Fruit fly (Drosophila melanogaster) whole organism, prepupa: ENCODE results near the gene Alg2.

Source experiments
- Blimp-1 ChIP-seq: fragments of 200-800 bp; sonication (Bioruptor generic); optimal IDR thresholded peaks from 3 replicates; lab custom pipeline; 2017; ENCODE audit warnings: missing biosample characterization, missing genetic modification characterization, mild to moderate bottlenecking, moderate library complexity, missing genetic modification reagents
- CG10631 ChIP-seq: fragments of 200-800 bp; sonication (Bioruptor generic); optimal IDR thresholded peaks from 2 replicates; lab custom pipeline; 2016; ENCODE audit warnings: missing biosample characterization, missing genetic modification characterization
- CG10669 ChIP-seq: fragments of 200-800 bp; sonication (Bioruptor generic); optimal IDR thresholded peaks from 3 replicates; lab custom pipeline; 2018; ENCODE audit warnings: missing biosample characterization, mild to moderate bottlenecking, missing genetic modification characterization, moderate library complexity
- CG11762 ChIP-seq: fragments of 200-800 bp; sonication (Bioruptor generic); optimal IDR thresholded peaks from 3 replicates; lab custom pipeline; 2016; ENCODE audit warnings: missing biosample characterization, missing genetic modification characterization; ENCODE audit not compliant: insufficient read depth
- CG11902 ChIP-seq: fragments of 200-800 bp; sonication (Bioruptor generic); optimal IDR thresholded peaks from 3 replicates; lab custom pipeline; 2016; ENCODE audit warnings: missing biosample characterization, missing genetic modification characterization
- CG15336 ChIP-seq: fragments of 200-800 bp; sonication (Bioruptor generic); IDR thresholded peaks from 2 replicates; pipeline ENCODE4 v1.3.6; 2022; ENCODE audit warnings: missing biosample characterization, missing genetic modification characterization
- CG1621 ChIP-seq: fragments of 200-800 bp; sonication (Bioruptor generic); optimal IDR thresholded peaks from 3 replicates; lab custom pipeline; 2018; ENCODE audit warnings: missing biosample characterization, mild to moderate bottlenecking, missing genetic modification characterization
- CG16779 ChIP-seq: fragments of 200-800 bp; sonication (Bioruptor generic); optimal IDR thresholded peaks from 3 replicates; lab custom pipeline; 2017; ENCODE audit warnings: missing biosample characterization, mild to moderate bottlenecking, missing genetic modification characterization
- CG3032 ChIP-seq: fragments of 200-800 bp; optimal IDR thresholded peaks from 2 replicates; lab custom pipeline; 2019; ENCODE audit warnings: missing biosample characterization, mild to moderate bottlenecking, missing genetic modification characterization, moderate library complexity
- CG31627 ChIP-seq: fragments of 200-800 bp; sonication (Bioruptor generic); optimal IDR thresholded peaks from 3 replicates; lab custom pipeline; 2016; ENCODE audit warnings: missing biosample characterization, missing genetic modification characterization
- CG32006 ChIP-seq: fragments of 200-800 bp; sonication (Bioruptor generic); optimal IDR thresholded peaks from 3 replicates; lab custom pipeline; 2017; ENCODE audit warnings: missing biosample characterization, mild to moderate bottlenecking, missing genetic modification characterization
- CG3919 ChIP-seq: fragments of 200-800 bp; sonication (Bioruptor generic); optimal IDR thresholded peaks from 3 replicates; lab custom pipeline; 2016; ENCODE audit warnings: missing biosample characterization, missing genetic modification characterization
- CG6163 ChIP-seq: fragments of 200-800 bp; sonication (Bioruptor generic); IDR thresholded peaks from 3 replicates; pipeline ENCODE4 v1.3.6; 2022; ENCODE audit warnings: missing biosample characterization, missing genetic modification characterization
- CG6792 ChIP-seq: fragments of 200-800 bp; sonication (Bioruptor generic); optimal IDR thresholded peaks from 3 replicates; lab custom pipeline; 2016; ENCODE audit warnings: missing biosample characterization, missing genetic modification characterization
- CG6854 ChIP-seq: fragments of 200-800 bp; sonication (Bioruptor generic); optimal IDR thresholded peaks from 2 replicates; lab custom pipeline; 2017; ENCODE audit warnings: missing biosample characterization, mild to moderate bottlenecking, missing genetic modification characterization
- CG8119 ChIP-seq: fragments of 200-800 bp; sonication (Bioruptor generic); IDR thresholded peaks from 3 replicates; pipeline ENCODE4 v1.3.6; 2022; ENCODE audit warnings: missing biosample characterization, missing genetic modification characterization
- CG8632 ChIP-seq: fragments of 200-800 bp; sonication (Bioruptor generic); optimal IDR thresholded peaks from 3 replicates; lab custom pipeline; 2016; ENCODE audit warnings: missing biosample characterization, missing genetic modification characterization
- CG9139 ChIP-seq: fragments of 200-800 bp; sonication (Bioruptor generic); optimal IDR thresholded peaks from 3 replicates; lab custom pipeline; 2017; ENCODE audit warnings: missing biosample characterization, mild to moderate bottlenecking, missing genetic modification characterization
- Eip75B ChIP-seq: fragments of 200-800 bp; sonication (Bioruptor generic); optimal IDR thresholded peaks from 3 replicates; lab custom pipeline; 2016; ENCODE audit warnings: missing biosample characterization, missing genetic modification characterization
- Ets21C ChIP-seq: fragments of 200-800 bp; sonication (Bioruptor generic); optimal IDR thresholded peaks from 3 replicates; lab custom pipeline; 2016; ENCODE audit warnings: missing biosample characterization, missing genetic modification characterization
- Gug ChIP-seq: fragments of 200-800 bp; sonication (Bioruptor generic); IDR thresholded peaks from 2 replicates; pipeline ENCODE4 v1.3.6; 2022; ENCODE audit warnings: missing biosample characterization, missing genetic modification characterization
- Hr38 ChIP-seq: sonication (Bioruptor generic); optimal IDR thresholded peaks from 2 replicates; lab custom pipeline; 2016; ENCODE audit warnings: missing biosample characterization, missing genetic modification characterization
- Hr4 ChIP-seq: fragments of 200-800 bp; sonication (Bioruptor generic); optimal IDR thresholded peaks from 3 replicates; lab custom pipeline; 2016; ENCODE audit warnings: missing biosample characterization, missing genetic modification characterization
- Lpt ChIP-seq: fragments of 200-800 bp; sonication (Bioruptor generic); optimal IDR thresholded peaks from 3 replicates; lab custom pipeline; 2016; ENCODE audit warnings: missing biosample characterization, missing genetic modification characterization
- Met ChIP-seq: fragments of 200-800 bp; sonication (Bioruptor generic); optimal IDR thresholded peaks from 3 replicates; lab custom pipeline; 2016; ENCODE audit warnings: missing biosample characterization, missing genetic modification characterization
- Smox ChIP-seq: fragments of 200-800 bp; sonication (Bioruptor generic); optimal IDR thresholded peaks from 3 replicates; lab custom pipeline; 2016; ENCODE audit warnings: missing biosample characterization, missing genetic modification characterization
- Sox15 ChIP-seq: fragments of 200-800 bp; sonication (Bioruptor generic); optimal IDR thresholded peaks from 3 replicates; lab custom pipeline; 2016; ENCODE audit warnings: missing biosample characterization, missing genetic modification characterization
- achi ChIP-seq: fragments of 200-800 bp; sonication (Bioruptor generic); optimal IDR thresholded peaks from 3 replicates; lab custom pipeline; 2016; ENCODE audit warnings: missing biosample characterization, missing genetic modification characterization
- acj6 ChIP-seq: fragments of 200-800 bp; sonication (Bioruptor generic); optimal IDR thresholded peaks from 3 replicates; lab custom pipeline; 2016; ENCODE audit warnings: missing biosample characterization, missing genetic modification characterization
- cyc ChIP-seq: fragments of 200-800 bp; sonication (Bioruptor generic); optimal IDR thresholded peaks from 3 replicates; lab custom pipeline; 2016; ENCODE audit warnings: missing biosample characterization, missing genetic modification characterization
- dac ChIP-seq: fragments of 200-800 bp; sonication (Bioruptor generic); optimal IDR thresholded peaks from 2 replicates; lab custom pipeline; 2017; ENCODE audit warnings: missing biosample characterization, mild to moderate bottlenecking, missing genetic modification characterization
- dsx ChIP-seq: fragments of 200-800 bp; optimal IDR thresholded peaks from 3 replicates; lab custom pipeline; 2019; ENCODE audit warnings: missing biosample characterization, mild to moderate bottlenecking, missing genetic modification characterization, moderate library complexity; ENCODE audit not compliant: poor library complexity, severe bottlenecking
- eg ChIP-seq: fragments of 200-800 bp; sonication (Bioruptor generic); IDR thresholded peaks from 3 replicates; pipeline ENCODE4 v1.3.6; 2022; ENCODE audit warnings: missing biosample characterization, missing genetic modification characterization
- esn ChIP-seq: fragments of 200-800 bp; sonication (Bioruptor generic); optimal IDR thresholded peaks from 2 replicates; lab custom pipeline; 2016; ENCODE audit warnings: missing biosample characterization, mild to moderate bottlenecking, missing genetic modification characterization, moderate library complexity
- fd59A ChIP-seq: fragments of 200-800 bp; sonication (Bioruptor generic); optimal IDR thresholded peaks from 2 replicates; lab custom pipeline; 2017; ENCODE audit warnings: missing biosample characterization, mild to moderate bottlenecking, missing genetic modification characterization, missing genetic modification reagents
- fd85E ChIP-seq: fragments of 200-800 bp; sonication (Bioruptor generic); optimal IDR thresholded peaks from 3 replicates; lab custom pipeline; 2016; ENCODE audit warnings: missing biosample characterization, missing genetic modification characterization
- net ChIP-seq: fragments of 200-800 bp; sonication (Bioruptor generic); optimal IDR thresholded peaks from 3 replicates; lab custom pipeline; 2016; ENCODE audit warnings: missing biosample characterization, missing genetic modification characterization
- salr ChIP-seq, 2 experiments: fragments of 200-800 bp; sonication (Bioruptor generic); optimal IDR thresholded peaks; 3 replicates each; lab custom pipeline; 2016 to 2018; ENCODE audit warnings: missing biosample characterization in 2 of 2, missing genetic modification characterization in 2 of 2, mild to moderate bottlenecking in 1 of 2
- spab ChIP-seq: fragments of 200-800 bp; sonication (Bioruptor generic); optimal IDR thresholded peaks from 2 replicates; lab custom pipeline; 2017; ENCODE audit warnings: missing biosample characterization, mild to moderate bottlenecking, missing genetic modification characterization, missing genetic modification reagents
- ss ChIP-seq, 2 experiments: fragments of 200-800 bp; sonication (Bioruptor generic); optimal IDR thresholded peaks; 2 replicates in 1 of 2; 3 replicates in 1 of 2; lab custom pipeline; 2017 to 2018; ENCODE audit warnings: mild to moderate bottlenecking in 2 of 2, missing biosample characterization in 2 of 2, missing genetic modification characterization in 2 of 2, moderate library complexity in 1 of 2
- svp ChIP-seq: fragments of 200-800 bp; sonication (Bioruptor generic); peaks from one replicate; lab custom pipeline; 2016; ENCODE audit warnings: missing biosample characterization, missing genetic modification characterization
- topi ChIP-seq: fragments of 200-800 bp; sonication (Bioruptor generic); optimal IDR thresholded peaks from 3 replicates; lab custom pipeline; 2016; ENCODE audit warnings: missing biosample characterization, missing genetic modification characterization
- vri ChIP-seq: fragments of 200-800 bp; sonication (Bioruptor generic); optimal IDR thresholded peaks from 3 replicates; lab custom pipeline; 2016; ENCODE audit warnings: missing biosample characterization, mild to moderate bottlenecking, missing genetic modification characterization

Alg2 gene

dm6 chr3L:3148125-3149059 is 4.8 kb downstream of the Alg2 start, which contains the start of the genes Usp5 and BtbVII (continued):
- TF ChIP-seq dac (GFP tag; lab: Kevin White, UChicago): no peak
- peak; percentile 68 for TF ChIP-seq Met
- peak; percentile 39 for TF ChIP-seq CG3032 (tag; lab: Kevin White, UChicago)
- TF ChIP-seq CG15336 (GFP tag; lab: Robert Waterston, UW): 0 out of 2 replicates have a peak, but pooled peaks have one; percentile 14
- TF ChIP-seq CG10669 (GFP tag; lab: Kevin White, UChicago): no peak
- peak; percentile 36; the same call in 1 of the 3 replicates for TF ChIP-seq CG8119 (GFP tag; lab: Robert Waterston, UW)
- no peak for TF ChIP-seq fd85E (GFP tag; lab: Kevin White, UChicago)
- peak; percentile 81 for TF ChIP-seq svp
- peak; percentile 18 for TF ChIP-seq CG1621 (tag; lab: Kevin White, UChicago)
- peak; percentile 53 for TF ChIP-seq Gug (GFP tag; lab: Robert Waterston, UW)
- peak; percentile 72 for TF ChIP-seq esn (GFP tag; lab: Kevin White, UChicago)
- peak; percentile 52 for TF ChIP-seq achi (GFP tag; lab: Kevin White, UChicago)
- no peak for TF ChIP-seq CG6854 (GFP tag; lab: Kevin White, UChicago)
- peak; percentile 6 for TF ChIP-seq Sox15 (GFP tag; lab: Kevin White, UChicago)
- TF ChIP-seq CG6792: peak; percentile 48
- no peak for TF ChIP-seq Blimp-1
- TF ChIP-seq CG10631 (GFP tag; lab: Kevin White, UChicago): no peak
- peak in 1 of 2 experiments; percentile 12 for TF ChIP-seq salr (GFP tag; optimal IDR thresholded peaks at IDR 0.05; lab: Kevin White, UChicago)
- peak; percentile 31 for TF ChIP-seq cyc
- peak in 1 of 2 experiments; percentile 66 for TF ChIP-seq ss (GFP tag; optimal IDR thresholded peaks at IDR 0.05; lab: Kevin White, UChicago)
- peak; percentile 17 for TF ChIP-seq dsx (GFP tag; lab: Kevin White, UChicago)
- no peak for TF ChIP-seq CG11902 (GFP tag; lab: Kevin White, UChicago)
- peak; percentile 49 for TF ChIP-seq topi (GFP tag; lab: Kevin White, UChicago)
- TF ChIP-seq acj6 (GFP tag; lab: Kevin White, UChicago): peak; percentile 70
- TF ChIP-seq Eip75B (GFP tag; lab: Kevin White, UChicago): peak; percentile 62
- peak; percentile 43 for TF ChIP-seq CG3919
- peak; percentile 51 for TF ChIP-seq net (GFP tag; lab: Kevin White, UChicago)
- TF ChIP-seq eg (GFP tag; lab: Robert Waterston, UW): 0 out of 3 replicates have a peak, but pooled peaks have one; percentile 10

dm6 chr3L:3149060-3149872 is 5.7 kb downstream of the Alg2 start:
- TF ChIP-seq CG9139 (GFP tag; lab: Kevin White, UChicago): no peak
- TF ChIP-seq Eip75B (GFP tag; lab: Kevin White, UChicago): no peak
- no peak for TF ChIP-seq CG11762 (GFP tag; lab: Kevin White, UChicago)
- no peak for TF ChIP-seq Hr4 (GFP tag; lab: Kevin White, UChicago)
- no peak for TF ChIP-seq fd59A
- TF ChIP-seq Gug (GFP tag; lab: Robert Waterston, UW): no peak
- TF ChIP-seq CG6163 (GFP tag; lab: Robert Waterston, UW): peak; percentile 10; the same call in 1 of the 3 replicates
- TF ChIP-seq CG16779 (tag; lab: Kevin White, UChicago): peak; percentile 19
- peak; percentile 99 for TF ChIP-seq vri (GFP tag; lab: Kevin White, UChicago)
- TF ChIP-seq spab (GFP tag; lab: Kevin White, UChicago): no peak
- no peak; the same call in 2 of the 3 replicates for TF ChIP-seq eg (GFP tag; lab: Robert Waterston, UW)
- TF ChIP-seq ss (GFP tag; optimal IDR thresholded peaks at IDR 0.05; lab: Kevin White, UChicago): peak in 1 of 2 experiments; percentile 27
- no peak for TF ChIP-seq CG32006 (GFP tag; lab: Kevin White, UChicago)
- no peak for TF ChIP-seq cyc
- TF ChIP-seq Sox15 (GFP tag; lab: Kevin White, UChicago): no peak
- peak; percentile 41; the same call in 1 of the 3 replicates for TF ChIP-seq CG8119 (GFP tag; lab: Robert Waterston, UW)
- TF ChIP-seq CG31627 (GFP tag; lab: Kevin White, UChicago): no peak
- TF ChIP-seq net (GFP tag; lab: Kevin White, UChicago): no peak
- no peak for TF ChIP-seq Lpt (GFP tag; lab: Kevin White, UChicago)
- TF ChIP-seq CG15336 (GFP tag; lab: Robert Waterston, UW): peak; percentile 50
- no peak for TF ChIP-seq achi (GFP tag; lab: Kevin White, UChicago)
- TF ChIP-seq svp: peak; percentile 88
- no peak for TF ChIP-seq Hr38 (GFP tag; lab: Kevin White, UChicago)
- TF ChIP-seq CG8632 (GFP tag; lab: Kevin White, UChicago): no peak
- no peak for TF ChIP-seq Ets21C (GFP tag; lab: Kevin White, UChicago)
- TF ChIP-seq Smox (GFP tag; lab: Kevin White, UChicago): no peak
- TF ChIP-seq CG1621 (tag; lab: Kevin White, UChicago): no peak
